Fruit fly (Drosophila melanogaster) whole organism, larva: ENCODE results near the gene ttk.

Experiments used
- noc ChIP-seq: fragments of 200-800 bp; sonication (Bioruptor generic); optimal IDR thresholded peaks from 3 replicates; lab custom pipeline; 2019; ENCODE audit warnings: missing biosample characterization, mild to moderate bottlenecking, missing genetic modification characterization, moderate library complexity

ttk gene

DNA sequence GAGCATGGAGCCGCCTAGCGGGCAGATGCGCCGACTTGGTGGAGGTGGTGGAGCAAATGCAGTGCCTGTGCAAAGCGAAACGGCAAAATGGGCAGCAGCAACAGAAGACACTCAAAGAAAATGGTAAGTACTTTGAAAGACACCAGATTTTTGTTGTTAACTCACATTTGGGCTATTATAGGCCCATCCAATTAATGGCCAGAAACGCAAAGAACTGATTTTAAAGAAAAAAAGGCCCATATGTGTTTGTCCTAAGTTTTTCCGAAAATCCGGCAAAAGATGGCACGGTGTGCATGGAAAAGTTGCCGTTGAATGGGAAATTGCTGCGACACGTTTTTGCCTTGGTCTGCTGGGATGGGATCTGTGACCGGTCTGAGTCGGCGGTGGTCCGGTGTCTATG is 54.5 kb downstream of the ttk start:
- no peak for TF ChIP-seq noc

DNA sequence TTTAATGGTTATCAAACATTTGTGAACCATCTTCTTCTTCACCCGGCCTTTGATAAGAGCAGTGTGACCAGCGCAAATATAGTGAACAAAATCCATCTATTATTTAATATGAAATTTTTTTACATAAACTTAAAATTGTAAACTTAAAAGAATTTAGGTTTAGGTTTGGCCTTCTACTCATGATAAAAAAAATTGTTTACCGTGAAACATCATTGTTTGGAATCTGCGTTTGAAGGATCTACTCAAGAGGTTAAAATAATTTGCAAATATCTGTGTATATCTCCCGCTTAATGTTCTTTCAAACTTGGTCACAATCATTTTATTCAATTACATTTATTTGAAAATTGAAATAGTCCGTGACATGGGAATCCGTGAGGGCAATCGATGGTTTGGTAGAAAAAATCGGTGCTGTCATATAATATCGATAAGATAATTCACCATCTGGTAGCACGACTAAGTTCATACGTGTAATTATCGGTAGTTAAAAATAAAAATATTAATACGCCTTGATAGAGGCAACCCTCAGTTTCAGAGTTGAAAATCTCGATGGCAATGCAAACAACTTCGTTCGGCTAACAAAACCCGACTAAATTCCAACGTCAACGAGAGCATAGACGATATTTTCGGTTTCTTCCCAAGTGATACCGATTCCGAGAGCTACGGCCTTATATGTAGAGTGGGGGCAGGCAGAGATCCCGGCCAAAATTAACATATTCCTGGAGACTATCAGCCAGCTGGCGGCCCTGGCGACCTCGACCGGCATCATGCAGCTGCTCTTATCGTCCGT is 58.3 kb downstream of the ttk start, which contains the start of the genes betaGlu and sip3:
Gene betaGlu (minus strand): TSS at position 59 of the 787 bp plus-strand sequence.
Gene sip3 (plus strand): TSS at position 430 of the 787 bp plus-strand sequence.
- no peak for TF ChIP-seq noc

- TF ChIP-seq noc = peak; percentile 66
These were observed 63.1 kb downstream of the ttk start, which contains the start of the genes CG2126 and faf for dm6 chr3R:31776583-31777362. Gene CG2126 (minus strand): TSS chr3R:31776652. Gene faf (plus strand): TSS chr3R:31777020.

dm6 chr3R:31777482-31778165 is 64.0 kb downstream of the ttk start:
- TF ChIP-seq noc = no peak
